Fruit fly (Drosophila melanogaster): Measurements from ENCODE around the gene Ror.

- TF ChIP-seq CTCF (optimal IDR thresholded peaks at IDR 0.05): no peak
- TF ChIP-seq CG8478 (optimal IDR thresholded peaks at IDR 0.05): no peak
These were observed 1.2 kb upstream of the Ror start, which contains the start of the genes bsk and CG31717 for dm6 chr2L:10250441-10250847.

All from S2 (cell line).